Fruit fly (Drosophila melanogaster): ENCODE results near the gene Lkb1.
A peak's percentile ranks its signal among the peaks of the same experiment; 100 is the strongest.

The Lkb1 gene

DNA sequence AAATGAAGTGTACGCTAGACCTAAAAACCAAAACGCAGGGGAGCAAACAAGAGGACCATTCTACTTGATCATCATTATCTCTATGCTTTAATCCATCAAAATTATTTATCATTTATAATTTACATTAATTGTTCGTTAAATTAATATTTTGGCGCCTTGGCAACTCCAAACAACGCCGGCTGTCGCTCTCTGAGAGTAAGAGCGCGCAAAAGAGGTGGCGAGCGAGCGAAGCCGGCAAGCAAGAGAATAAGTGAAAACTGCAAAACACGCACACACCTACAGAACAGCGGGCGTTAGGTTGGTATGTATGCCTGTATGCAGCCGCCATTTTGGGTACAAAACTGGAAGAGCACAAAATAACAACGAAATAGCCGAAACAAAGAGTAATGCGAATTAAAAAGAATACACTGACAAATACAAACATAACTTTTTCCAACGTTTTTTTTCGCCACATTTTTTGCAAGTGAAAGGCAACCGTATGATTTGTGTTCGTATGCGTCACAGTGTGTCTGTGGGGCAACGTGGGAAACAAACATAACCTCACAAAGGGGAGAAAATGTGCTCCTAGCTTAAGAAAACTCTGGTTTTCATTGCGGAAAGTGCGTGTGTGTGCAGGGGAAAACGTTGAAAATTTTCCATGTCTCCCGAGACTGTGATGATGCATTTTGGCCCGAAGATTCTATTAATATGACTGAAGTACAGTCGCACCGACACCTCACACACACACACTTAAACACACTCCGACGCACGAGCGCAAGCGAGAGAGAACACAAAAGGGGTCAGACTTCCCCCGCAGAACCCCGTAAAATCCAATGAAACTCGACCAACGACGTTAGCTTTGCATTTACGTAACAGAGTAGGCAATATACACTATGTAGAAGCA lies 31.3 kb upstream of the Lkb1 start (continued):
- no peak for TF ChIP-seq Ravus (GFP tag; IDR thresholded peaks at IDR 0.05)
- no peak for TF ChIP-seq ro (GFP tag; IDR thresholded peaks at IDR 0.05)
- no peak for TF ChIP-seq pnt (GFP tag; optimal IDR thresholded peaks at IDR 0.05)
- no peak for TF ChIP-seq CG7271 (tag; optimal IDR thresholded peaks at IDR 0.05)
- TF ChIP-seq CG31365 (tag; optimal IDR thresholded peaks at IDR 0.05) = peak; percentile 6
- TF ChIP-seq abd-A (tag; optimal IDR thresholded peaks at IDR 0.05) = no peak
- TF ChIP-seq Deaf1 (tag; optimal IDR thresholded peaks at IDR 0.05) = peak; percentile 63
- TF ChIP-seq ttk (GFP tag; IDR thresholded peaks at IDR 0.05) = no peak
- TF ChIP-seq Optix (GFP tag; IDR thresholded peaks at IDR 0.05) = no peak; the same call in 2 of the 3 replicates
- no peak for TF ChIP-seq D (optimal IDR thresholded peaks at IDR 0.05)
- no peak for TF ChIP-seq D (GFP tag; optimal IDR thresholded peaks at IDR 0.05)
- TF ChIP-seq klu (GFP tag; IDR thresholded peaks at IDR 0.05) = no peak
- TF ChIP-seq CG15269 (tag; optimal IDR thresholded peaks at IDR 0.05) = no peak
- no peak for TF ChIP-seq nerfin-2 (GFP tag; IDR thresholded peaks at IDR 0.05; ENCODE audit: partially characterized antibody)
- peak; percentile 39 for TF ChIP-seq nau (GFP tag; optimal IDR thresholded peaks at IDR 0.05)
- no peak for TF ChIP-seq CG8281 (tag; optimal IDR thresholded peaks at IDR 0.05)
- TF ChIP-seq phol (tag; optimal IDR thresholded peaks at IDR 0.05) = peak; percentile 90
- no peak for TF ChIP-seq ind (GFP tag; optimal IDR thresholded peaks at IDR 0.05)
- no peak for TF ChIP-seq NK7.1 (GFP tag; optimal IDR thresholded peaks at IDR 0.05)
- TF ChIP-seq Hey (tag; optimal IDR thresholded peaks at IDR 0.05) = no peak
- no peak for TF ChIP-seq fd102C (GFP tag; optimal IDR thresholded peaks at IDR 0.05)
- TF ChIP-seq Dbx (GFP tag; IDR thresholded peaks at IDR 0.05) = peak; percentile 44; the same call in 1 of the 3 replicates
- no peak for TF ChIP-seq CG2678 (tag; optimal IDR thresholded peaks at IDR 0.05)
- TF ChIP-seq Bgb (GFP tag; IDR thresholded peaks at IDR 0.05; ENCODE audit: partially characterized antibody) = no peak
- TF ChIP-seq Kr (GFP tag; optimal IDR thresholded peaks at IDR 0.05) = no peak
- TF ChIP-seq CG15011 (GFP tag; optimal IDR thresholded peaks at IDR 0.05) = peak; percentile 8
- TF ChIP-seq eyg (GFP tag; optimal IDR thresholded peaks at IDR 0.05) = no peak
- TF ChIP-seq hth (optimal IDR thresholded peaks at IDR 0.05) = no peak
- no peak for TF ChIP-seq hb (GFP tag; IDR thresholded peaks at IDR 0.05; ENCODE audit: partially characterized antibody)
- peak; percentile 63 for TF ChIP-seq CG17568 (GFP tag; optimal IDR thresholded peaks at IDR 0.05)
- TF ChIP-seq luna (GFP tag; optimal IDR thresholded peaks at IDR 0.05) = no peak
- no peak for TF ChIP-seq chm (GFP tag; IDR thresholded peaks at IDR 0.05)
- 0 out of 3 replicates have a peak, but pooled peaks have one; percentile 25 for TF ChIP-seq C15 (GFP tag; IDR thresholded peaks at IDR 0.05)
- TF ChIP-seq yki (optimal IDR thresholded peaks at IDR 0.05) = peak; percentile 43
- TF ChIP-seq BtbVII (GFP tag; optimal IDR thresholded peaks at IDR 0.05) = peak; percentile 47
- no peak; the same call in 1 of the 2 replicates for TF ChIP-seq cas (GFP tag; IDR thresholded peaks at IDR 0.05)
- peak; percentile 56; the same call in 1 of the 2 replicates for TF ChIP-seq CG32532 (GFP tag; IDR thresholded peaks at IDR 0.05)
- no peak for TF ChIP-seq wek (GFP tag; optimal IDR thresholded peaks at IDR 0.05)
- no peak; the same call in 1 of the 2 replicates for TF ChIP-seq Ada2b (GFP tag; IDR thresholded peaks at IDR 0.05)
- no peak for TF ChIP-seq repo (GFP tag; optimal IDR thresholded peaks at IDR 0.05)
- TF ChIP-seq E2f2 (GFP tag; IDR thresholded peaks at IDR 0.05) = peak; percentile 33; the same call in 1 of the 2 replicates
- TF ChIP-seq Dip3 (GFP tag; optimal IDR thresholded peaks at IDR 0.05) = no peak
- TF ChIP-seq ab (GFP tag; optimal IDR thresholded peaks at IDR 0.05) = no peak
- TF ChIP-seq Oaz (GFP tag; IDR thresholded peaks at IDR 0.05) = no peak
- no peak for TF ChIP-seq CG3281 (GFP tag; optimal IDR thresholded peaks at IDR 0.05)
- TF ChIP-seq HLH4C (GFP tag; IDR thresholded peaks at IDR 0.05; ENCODE audit: partially characterized antibody) = no peak
- TF ChIP-seq her (GFP tag; optimal IDR thresholded peaks at IDR 0.05) = no peak
- no peak for TF ChIP-seq Bteb2 (GFP tag; optimal IDR thresholded peaks at IDR 0.05)
- TF ChIP-seq Drgx (GFP tag; IDR thresholded peaks at IDR 0.05) = peak; percentile 55
- peak; percentile 8 for TF ChIP-seq fd3F (GFP tag; optimal IDR thresholded peaks at IDR 0.05)

Data from whole organism, embryonic.